Worm (Caenorhabditis elegans) whole organism, L3 larva: ENCODE measurements around the gene pot-1.

ENCODE experiments used
- elt-1 ChIP-seq: fragments of 150-350 bp; optimal IDR thresholded peaks from 2 replicates; lab custom pipeline; 2014; ENCODE audit warnings: missing biosample characterization, missing genetic modification characterization
- elt-3 ChIP-seq, 3 experiments: fragments of 150-350 bp in 1 of 3; sonication (generic microtip) in 2 of 3; optimal IDR thresholded peaks; 2 replicates in 2 of 3; 4 replicates in 1 of 3; lab custom pipeline; 2014 to 2017; ENCODE audit warnings: missing biosample characterization in 3 of 3, missing genetic modification characterization in 3 of 3
- nhr-25 ChIP-seq: sonication (generic microtip); optimal IDR thresholded peaks from 2 replicates; lab custom pipeline; 2017; ENCODE audit warnings: missing biosample characterization, missing genetic modification characterization
- snpc-4 ChIP-seq: fragments of 150-350 bp; optimal IDR thresholded peaks from 2 replicates; lab custom pipeline; 2014; ENCODE audit warnings: missing biosample characterization, missing genetic modification characterization
- unc-39 ChIP-seq: sonication (generic microtip); optimal IDR thresholded peaks from 4 replicates; lab custom pipeline; 2017; ENCODE audit warnings: missing biosample characterization, missing genetic modification characterization
- zag-1 ChIP-seq: fragments of 150-350 bp; optimal IDR thresholded peaks from 2 replicates; lab custom pipeline; 2014; ENCODE audit warnings: missing biosample characterization, missing genetic modification characterization
- ztf-11 ChIP-seq: fragments of 150-350 bp; optimal IDR thresholded peaks from 2 replicates; lab custom pipeline; 2014; ENCODE audit warnings: missing biosample characterization, missing genetic modification characterization

- TF ChIP-seq unc-39 (tag; lab: Kevin White, UChicago) = no peak
- no peak for TF ChIP-seq zag-1 (tag; lab: Kevin White, UChicago)
- no peak for TF ChIP-seq elt-1 (tag; lab: Kevin White, UChicago)
- TF ChIP-seq nhr-25 = no peak
- TF ChIP-seq ztf-11 (tag; lab: Kevin White, UChicago) = no peak
- no peak for TF ChIP-seq elt-3 (tag; optimal IDR thresholded peaks at IDR 0.05; lab: Kevin White, UChicago)
- no peak for TF ChIP-seq snpc-4 (tag; lab: Kevin White, UChicago)
Observed at ce11 chrIII:7090545-7090944, 42.9 kb downstream of the pot-1 start, which contains the start of gene ZK418.10.
